Fruit fly (Drosophila melanogaster) whole organism, wandering third instar larva: ENCODE data around the gene Mst98Cb.

ENCODE experiments used
- Abd-B ChIP-seq: fragments of >200 bp; optimal IDR thresholded peaks from 2 replicates; lab custom pipeline; 2017; ENCODE audit warnings: missing biosample characterization, missing genetic modification characterization
- CG32264 ChIP-seq: fragments of 200-800 bp; sonication (Bioruptor generic); optimal IDR thresholded peaks from 2 replicates; lab custom pipeline; 2016; ENCODE audit warnings: missing biosample characterization, missing genetic modification characterization
- CG9705 ChIP-seq: fragments of 200-800 bp; sonication (Bioruptor generic); optimal IDR thresholded peaks from 2 replicates; lab custom pipeline; 2018; ENCODE audit warnings: missing biosample characterization, mild to moderate bottlenecking, missing genetic modification characterization
- CrebA ChIP-seq: fragments of 200-800 bp; sonication (Bioruptor generic); optimal IDR thresholded peaks from 2 replicates; lab custom pipeline; 2016; ENCODE audit warnings: missing biosample characterization, mild to moderate bottlenecking, missing genetic modification characterization, borderline replicate concordance
- Dfd ChIP-seq: fragments of >200 bp; optimal IDR thresholded peaks from 2 replicates; lab custom pipeline; 2017; ENCODE audit warnings: missing biosample characterization, missing genetic modification characterization
- Dif ChIP-seq: fragments of 200-275, 200-300 bp; sonication (Bioruptor generic); optimal IDR thresholded peaks from 2 replicates; lab custom pipeline; 2018; ENCODE audit warnings: missing biosample characterization, missing genetic modification characterization; ENCODE audit not compliant: partially characterized antibody
- GATAd ChIP-seq: sonication (Bioruptor generic); optimal IDR thresholded peaks from 2 replicates; lab custom pipeline; 2016; ENCODE audit warnings: missing biosample characterization, missing genetic modification characterization
- HLH106 ChIP-seq: fragments of 200-800 bp; optimal IDR thresholded peaks from 3 replicates; lab custom pipeline; 2019; ENCODE audit warnings: missing biosample characterization, mild to moderate bottlenecking, missing genetic modification characterization, moderate library complexity
- Hnf4 ChIP-seq: fragments of 200-800 bp; sonication (Bioruptor generic); optimal IDR thresholded peaks from 2 replicates; lab custom pipeline; 2016; ENCODE audit warnings: missing biosample characterization, mild to moderate bottlenecking, missing genetic modification characterization
- Hr78 ChIP-seq: fragments of >200 bp; optimal IDR thresholded peaks from 2 replicates; lab custom pipeline; 2017; ENCODE audit warnings: missing biosample characterization, missing genetic modification characterization
- Hr83 ChIP-seq: fragments of 200-300 bp; sonication (Bioruptor generic); optimal IDR thresholded peaks from 2 replicates; lab custom pipeline; 2016; ENCODE audit warnings: missing biosample characterization, mild to moderate bottlenecking, missing genetic modification characterization, moderate library complexity; ENCODE audit not compliant: poor library complexity, severe bottlenecking
- Jra ChIP-seq: sonication (Bioruptor generic); optimal IDR thresholded peaks from 2 replicates; lab custom pipeline; 2016; ENCODE audit warnings: missing biosample characterization, missing genetic modification characterization
- Myc ChIP-seq: fragments of >200 bp; optimal IDR thresholded peaks from 2 replicates; lab custom pipeline; 2017
- N ChIP-seq: fragments of >200 bp; optimal IDR thresholded peaks from 2 replicates; lab custom pipeline; 2018; ENCODE audit warnings: missing biosample characterization, missing external identifiers, missing genetic modification characterization
- OdsH ChIP-seq: fragments of 200-800 bp; sonication (Bioruptor generic); optimal IDR thresholded peaks from 2 replicates; lab custom pipeline; 2016; ENCODE audit warnings: missing biosample characterization, mild to moderate bottlenecking, missing genetic modification characterization
- Rel ChIP-seq, 2 experiments: fragments of 200-800 bp; sonication (Bioruptor generic) in 1 of 2; optimal IDR thresholded peaks; 2 replicates in 1 of 2; 3 replicates in 1 of 2; lab custom pipeline; 2016 to 2019; ENCODE audit warnings: mild to moderate bottlenecking in 2 of 2, missing biosample characterization in 2 of 2, missing genetic modification characterization in 2 of 2, moderate library complexity in 1 of 2
- Sp1 ChIP-seq: fragments of 200-800 bp; sonication (Bioruptor generic); optimal IDR thresholded peaks from 3 replicates; lab custom pipeline; 2019; ENCODE audit warnings: missing biosample characterization, mild to moderate bottlenecking, missing genetic modification characterization, moderate library complexity
- Vsx2 ChIP-seq: fragments of 200-300, 225-300 bp; sonication (Bioruptor generic); optimal IDR thresholded peaks from 2 replicates; lab custom pipeline; 2018; ENCODE audit warnings: missing biosample characterization, missing genetic modification characterization; ENCODE audit not compliant: partially characterized antibody
- br ChIP-seq: fragments of 200-800 bp; sonication (Bioruptor generic); optimal IDR thresholded peaks from 2 replicates; lab custom pipeline; 2016; ENCODE audit warnings: missing biosample characterization, missing genetic modification characterization
- brk ChIP-seq: fragments of 200-800 bp; sonication (Bioruptor generic); optimal IDR thresholded peaks from 2 replicates; lab custom pipeline; 2016; ENCODE audit warnings: missing biosample characterization, mild to moderate bottlenecking, missing genetic modification characterization
- dl ChIP-seq, 2 experiments: fragments of 175-275, 200-275 bp in 1 of 2; fragments of 200-275 bp in 1 of 2; sonication (Bioruptor generic); optimal IDR thresholded peaks; lab custom pipeline; 2018; ENCODE audit warnings: mild to moderate bottlenecking in 2 of 2, missing biosample characterization in 2 of 2, missing genetic modification characterization in 2 of 2, moderate library complexity in 2 of 2; ENCODE audit not compliant: partially characterized antibody in 2 of 2, insufficient read depth in 1 of 2
- dmrt93B ChIP-seq: fragments of 200-800 bp; sonication (Bioruptor generic); optimal IDR thresholded peaks from 2 replicates; lab custom pipeline; 2018; ENCODE audit warnings: missing biosample characterization, mild to moderate bottlenecking, missing genetic modification characterization
- dsf ChIP-seq: sonication (Bioruptor generic); optimal IDR thresholded peaks from 2 replicates; lab custom pipeline; 2016; ENCODE audit warnings: missing biosample characterization, missing genetic modification characterization, borderline replicate concordance
- ey ChIP-seq: fragments of 200-800 bp; sonication (Bioruptor generic); optimal IDR thresholded peaks from 2 replicates; lab custom pipeline; 2016; ENCODE audit warnings: missing biosample characterization, missing genetic modification characterization
- foxo ChIP-seq, 2 experiments: fragments of 200-800 bp; sonication (Bioruptor generic); optimal IDR thresholded peaks; 2 replicates in 1 of 2; 3 replicates in 1 of 2; lab custom pipeline; 2016 to 2017; ENCODE audit warnings: missing biosample characterization in 2 of 2, missing genetic modification characterization in 2 of 2
- fru ChIP-seq: fragments of 200-800 bp; sonication (Bioruptor generic); optimal IDR thresholded peaks from 3 replicates; lab custom pipeline; 2016; ENCODE audit warnings: missing biosample characterization, mild to moderate bottlenecking, missing genetic modification characterization
- h ChIP-seq: fragments of 200-800 bp; sonication (Bioruptor generic); optimal IDR thresholded peaks from 3 replicates; lab custom pipeline; 2016; ENCODE audit warnings: missing biosample characterization, mild to moderate bottlenecking, missing genetic modification characterization
- jim ChIP-seq: fragments of 175-275, 200-325 bp; sonication (Bioruptor generic); optimal IDR thresholded peaks from 2 replicates; lab custom pipeline; 2016; ENCODE audit warnings: missing biosample characterization, mild to moderate bottlenecking, missing genetic modification characterization
- lola ChIP-seq: fragments of >200 bp; optimal IDR thresholded peaks from 2 replicates; lab custom pipeline; 2017; ENCODE audit warnings: missing biosample characterization, missing genetic modification characterization
- pan ChIP-seq: fragments of >200 bp; optimal IDR thresholded peaks from 2 replicates; lab custom pipeline; 2017
- psq ChIP-seq: fragments of 200-800 bp; sonication (Bioruptor generic); optimal IDR thresholded peaks from 3 replicates; lab custom pipeline; 2017; ENCODE audit warnings: missing biosample characterization, mild to moderate bottlenecking, missing genetic modification characterization, moderate library complexity
- rgr ChIP-seq: fragments of 200-800 bp; sonication (Bioruptor generic); optimal IDR thresholded peaks from 3 replicates; lab custom pipeline; 2016; ENCODE audit warnings: missing biosample characterization, mild to moderate bottlenecking, missing genetic modification characterization
- sage ChIP-seq: fragments of 200-800 bp; sonication (Bioruptor generic); optimal IDR thresholded peaks from 2 replicates; lab custom pipeline; 2016; ENCODE audit warnings: missing biosample characterization, mild to moderate bottlenecking, missing genetic modification characterization
- sv ChIP-seq: fragments of 200-800 bp; sonication (Bioruptor generic); optimal IDR thresholded peaks from 3 replicates; lab custom pipeline; 2016; ENCODE audit warnings: missing biosample characterization, missing genetic modification characterization
- tai ChIP-seq: sonication (Bioruptor generic); optimal IDR thresholded peaks from 2 replicates; lab custom pipeline; 2016; ENCODE audit warnings: missing biosample characterization, missing genetic modification characterization
- usp ChIP-seq: fragments of >200 bp; optimal IDR thresholded peaks from 2 replicates; lab custom pipeline; 2017; ENCODE audit warnings: missing biosample characterization, missing genetic modification characterization
- woc ChIP-seq: sonication (Bioruptor generic); optimal IDR thresholded peaks from 2 replicates; lab custom pipeline; 2016; ENCODE audit warnings: missing biosample characterization, mild to moderate bottlenecking, missing genetic modification characterization

The Mst98Cb gene

DNA sequence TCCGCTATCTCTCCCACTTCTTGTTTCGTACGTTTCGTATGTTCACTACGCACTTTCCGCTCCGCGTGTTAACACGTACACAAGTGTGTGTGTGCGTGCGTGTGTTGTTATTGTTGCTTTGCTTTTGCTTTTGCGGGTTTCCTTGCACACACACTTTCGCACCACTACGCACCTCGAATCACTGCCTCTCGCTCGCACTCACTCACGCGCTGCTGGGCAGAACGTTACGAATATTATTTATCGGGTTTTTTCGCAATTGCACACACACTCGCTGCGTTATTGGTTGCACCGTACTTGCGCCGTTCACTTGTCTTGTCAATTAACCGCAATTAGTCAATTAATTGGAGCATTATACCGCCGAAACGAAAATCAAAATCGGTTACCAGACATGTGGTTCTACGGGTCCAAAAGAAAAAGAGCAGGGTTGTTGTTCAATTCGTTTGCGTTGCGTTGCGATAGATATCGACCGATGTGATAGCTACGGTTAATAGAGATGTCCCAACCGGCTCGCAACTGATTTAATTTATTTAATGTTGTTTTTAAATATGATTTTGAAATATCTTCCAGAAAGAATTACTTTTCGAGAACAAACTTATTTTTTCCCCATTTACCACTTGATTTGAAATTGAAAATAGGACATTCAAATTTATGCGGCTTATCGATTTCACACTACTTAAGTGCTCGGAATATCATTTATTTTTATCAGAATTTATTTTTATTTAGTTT is 43.6 kb downstream of the Mst98Cb start, which contains the start of gene larp:
Gene larp, minus strand, starts transcription at position 395 of the 726 bp plus-strand sequence.
- no peak for TF ChIP-seq brk (GFP tag; lab: Kevin White, UChicago)
- peak in 1 of 2 experiments; percentile 65 for TF ChIP-seq foxo (GFP tag; optimal IDR thresholded peaks at IDR 0.05; lab: Kevin White, UChicago)
- peak; percentile 35 for TF ChIP-seq CG9705 (GFP tag; lab: Kevin White, UChicago)
- TF ChIP-seq OdsH, result peak; percentile 43
- no peak for TF ChIP-seq N
- TF ChIP-seq woc (GFP tag; lab: Kevin White, UChicago), result peak; percentile 64
- TF ChIP-seq ey (GFP tag; lab: Kevin White, UChicago), result peak; percentile 44
- TF ChIP-seq dl (GFP tag; optimal IDR thresholded peaks at IDR 0.05; lab: Kevin White, UChicago; ENCODE audit: insufficient read depth in 1 of 2, partially characterized antibody in 2 of 2), result no peak
- no peak for TF ChIP-seq lola (GFP tag; lab: Kevin White, UChicago)
- peak; percentile 69 for TF ChIP-seq Hnf4 (GFP tag; lab: Kevin White, UChicago)
- peak; percentile 32 for TF ChIP-seq Sp1
- TF ChIP-seq HLH106 (tag; lab: Kevin White, UChicago), result peak; percentile 69
- TF ChIP-seq pan (lab: Kevin White, UChicago), result no peak
- no peak for TF ChIP-seq tai (GFP tag; lab: Kevin White, UChicago)
- peak; percentile 17 for TF ChIP-seq Myc
- peak; percentile 43 for TF ChIP-seq fru
- no peak for TF ChIP-seq Rel (GFP tag; optimal IDR thresholded peaks at IDR 0.05; lab: Kevin White, UChicago)
- no peak for TF ChIP-seq Rel (tag; optimal IDR thresholded peaks at IDR 0.05; lab: Kevin White, UChicago)
- TF ChIP-seq dmrt93B (GFP tag; lab: Kevin White, UChicago), result peak; percentile 29
- peak; percentile 42 for TF ChIP-seq br (GFP tag; lab: Kevin White, UChicago)
- no peak for TF ChIP-seq Dfd (GFP tag; lab: Kevin White, UChicago)
- TF ChIP-seq usp (GFP tag; lab: Kevin White, UChicago), result no peak
- peak; percentile 62 for TF ChIP-seq rgr (GFP tag; lab: Kevin White, UChicago)
- no peak for TF ChIP-seq CG32264 (GFP tag; lab: Kevin White, UChicago)
- TF ChIP-seq CrebA (GFP tag; lab: Kevin White, UChicago), result no peak
- peak; percentile 1 for TF ChIP-seq GATAd (GFP tag; lab: Kevin White, UChicago)
- no peak for TF ChIP-seq jim (GFP tag; lab: Kevin White, UChicago)
- peak; percentile 47 for TF ChIP-seq h
- no peak for TF ChIP-seq Dif (GFP tag; lab: Kevin White, UChicago)
- peak; percentile 48 for TF ChIP-seq psq (GFP tag; lab: Kevin White, UChicago)
- TF ChIP-seq Hr78 (GFP tag; lab: Kevin White, UChicago), result no peak
- peak; percentile 30 for TF ChIP-seq Jra (GFP tag; lab: Kevin White, UChicago)
- peak; percentile 53 for TF ChIP-seq sv
- TF ChIP-seq Vsx2 (GFP tag; lab: Kevin White, UChicago), result no peak
- peak; percentile 61 for TF ChIP-seq Hr83 (GFP tag; lab: Kevin White, UChicago)
- TF ChIP-seq sage (GFP tag; lab: Kevin White, UChicago), result no peak
- no peak for TF ChIP-seq dsf (GFP tag; lab: Kevin White, UChicago)

dm6 chr3R:28339654-28340605 is 47.3 kb downstream of the Mst98Cb start, which contains the start of the genes Gfat2 and Moca-cyp:
Gene Gfat2, minus strand, starts transcription at chr3R:28339765.
Gene Moca-cyp, plus strand, starts transcription at chr3R:28340334.
- TF ChIP-seq Dfd (GFP tag; lab: Kevin White, UChicago) (no peak), brk (GFP tag; lab: Kevin White, UChicago) (no peak), dsf (GFP tag; lab: Kevin White, UChicago) (no peak), tai (GFP tag; lab: Kevin White, UChicago) (no peak), dl (GFP tag; optimal IDR thresholded peaks at IDR 0.05; lab: Kevin White, UChicago; ENCODE audit: insufficient read depth in 1 of 2, partially characterized antibody in 2 of 2) (peak in 1 of 2 experiments; percentile 65), Abd-B (GFP tag; lab: Kevin White, UChicago) (no peak), woc (GFP tag; lab: Kevin White, UChicago) (peak; percentile 44), Jra (GFP tag; lab: Kevin White, UChicago) (no peak), jim (GFP tag; lab: Kevin White, UChicago) (peak; percentile 12), CG32264 (GFP tag; lab: Kevin White, UChicago) (no peak), h (peak; percentile 65), Hr83 (GFP tag; lab: Kevin White, UChicago) (peak; percentile 56), Vsx2 (GFP tag; lab: Kevin White, UChicago) (no peak), sage (GFP tag; lab: Kevin White, UChicago) (peak; percentile 50), CG9705 (GFP tag; lab: Kevin White, UChicago) (peak; percentile 50), Myc (peak; percentile 17), Rel (GFP tag; optimal IDR thresholded peaks at IDR 0.05; lab: Kevin White, UChicago) (no peak), Rel (tag; optimal IDR thresholded peaks at IDR 0.05; lab: Kevin White, UChicago) (peak; percentile 73), pan (lab: Kevin White, UChicago) (no peak), lola (GFP tag; lab: Kevin White, UChicago) (no peak), N (no peak), ey (GFP tag; lab: Kevin White, UChicago) (peak; percentile 21), Hr78 (GFP tag; lab: Kevin White, UChicago) (no peak), HLH106 (tag; lab: Kevin White, UChicago) (peak; percentile 78), sv (no peak), foxo (GFP tag; optimal IDR thresholded peaks at IDR 0.05; lab: Kevin White, UChicago) (peak in 1 of 2 experiments; percentile 58), br (GFP tag; lab: Kevin White, UChicago) (no peak), Dif (GFP tag; lab: Kevin White, UChicago) (peak; percentile 84), usp (GFP tag; lab: Kevin White, UChicago) (no peak), CrebA (GFP tag; lab: Kevin White, UChicago) (no peak), GATAd (GFP tag; lab: Kevin White, UChicago) (no peak), rgr (GFP tag; lab: Kevin White, UChicago) (peak; percentile 70), dmrt93B (GFP tag; lab: Kevin White, UChicago) (peak; percentile 31), psq (GFP tag; lab: Kevin White, UChicago) (peak; percentile 50)
